Fruit fly (Drosophila melanogaster) ovary, adult (tissue): ENCODE measurements around the gene CG31683.
A peak's percentile ranks its signal among the peaks of the same experiment; 100 is the strongest.
"Not testable (repeated sequence)": the region's sequence is repeated elsewhere in the genome, so short reads cannot be mapped to it uniquely, and the experiment has no call there.

Source experiments
- CG17801 ChIP-seq: fragments of 200-800 bp; optimal IDR thresholded peaks from 2 replicates; lab custom pipeline; 2019; ENCODE audit warnings: missing biosample characterization, mild to moderate bottlenecking, missing genetic modification characterization, moderate library complexity; ENCODE audit not compliant: partially characterized antibody

Gene CG31683

DNA sequence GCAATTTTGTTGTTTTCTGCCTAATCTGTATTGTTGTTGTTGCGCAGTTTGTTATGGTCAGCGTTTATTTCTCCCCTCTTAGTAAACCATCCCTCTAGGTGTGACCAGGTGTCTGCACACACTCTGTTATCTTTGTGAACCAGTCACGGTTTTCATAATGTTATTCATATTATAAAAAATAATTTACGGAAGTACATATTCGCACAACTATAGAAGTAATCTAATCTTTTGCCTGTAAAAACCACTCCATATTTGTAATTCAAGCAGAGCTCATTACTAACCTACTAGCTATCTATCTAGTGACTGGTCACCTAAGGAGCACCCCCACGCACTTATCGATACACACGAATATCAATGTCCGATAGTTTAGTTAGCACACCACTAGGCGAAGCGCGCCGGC, 9.2 kb upstream of the CG31683 start, which contains the start of the genes CG18858 and Cdc23:
TSS of gene CG18858 (minus strand) at position 101 of the 400 bp plus-strand sequence.
TSS of gene Cdc23 (plus strand) at position 368 of the 400 bp plus-strand sequence.
- TF ChIP-seq CG17801 (GFP tag; lab: Kevin White, UChicago): not testable (repeated sequence)

DNA sequence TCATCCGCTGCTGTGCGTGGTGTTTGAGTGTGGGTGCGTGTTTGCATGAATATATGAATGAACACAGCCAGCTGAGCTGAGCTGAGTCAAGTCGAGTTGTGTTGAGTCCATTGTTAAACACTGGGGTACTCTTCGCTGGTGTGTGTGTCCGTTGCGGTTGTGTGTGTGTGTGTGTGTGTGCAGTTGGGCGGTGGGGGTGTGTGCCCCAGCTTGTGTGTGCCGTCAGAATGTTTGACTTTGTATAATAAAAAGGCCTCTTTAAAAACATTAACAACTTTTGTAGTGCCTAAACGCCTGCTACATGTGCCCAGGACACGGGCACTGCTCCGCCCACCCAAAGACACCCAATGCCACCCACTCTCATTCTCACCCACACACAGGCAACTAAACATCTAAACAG, 11.3 kb downstream of the CG31683 start:
- TF ChIP-seq CG17801 (GFP tag; lab: Kevin White, UChicago): no peak

- TF ChIP-seq CG17801 (GFP tag; lab: Kevin White, UChicago): no peak
Observed at dm6 chr2L:20437873-20438272, 11.9 kb downstream of the CG31683 start.

DNA sequence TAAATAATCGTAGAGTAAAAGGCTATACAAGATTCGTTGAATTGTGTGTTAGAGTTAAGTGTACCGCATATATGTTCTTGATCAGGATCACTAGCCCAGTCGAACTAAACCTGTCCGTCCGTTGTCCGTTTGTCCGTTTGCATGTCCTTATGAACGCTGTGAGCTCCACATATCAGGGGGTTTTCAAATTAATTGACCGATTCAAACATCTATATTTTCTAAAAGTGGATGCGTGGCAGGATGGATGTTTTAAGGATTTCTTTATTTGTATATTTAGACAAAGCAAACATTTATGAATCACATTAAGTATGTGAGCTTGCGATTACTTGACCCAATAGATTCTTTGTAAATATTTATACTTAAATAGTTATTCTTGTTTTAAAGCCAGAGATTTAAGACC, 14.6 kb downstream of the CG31683 start:
- TF ChIP-seq CG17801 (GFP tag; lab: Kevin White, UChicago): no peak

- TF ChIP-seq CG17801 (GFP tag; lab: Kevin White, UChicago): no peak
Observed at dm6 chr2L:20434779-20435178, 15.0 kb downstream of the CG31683 start.

DNA sequence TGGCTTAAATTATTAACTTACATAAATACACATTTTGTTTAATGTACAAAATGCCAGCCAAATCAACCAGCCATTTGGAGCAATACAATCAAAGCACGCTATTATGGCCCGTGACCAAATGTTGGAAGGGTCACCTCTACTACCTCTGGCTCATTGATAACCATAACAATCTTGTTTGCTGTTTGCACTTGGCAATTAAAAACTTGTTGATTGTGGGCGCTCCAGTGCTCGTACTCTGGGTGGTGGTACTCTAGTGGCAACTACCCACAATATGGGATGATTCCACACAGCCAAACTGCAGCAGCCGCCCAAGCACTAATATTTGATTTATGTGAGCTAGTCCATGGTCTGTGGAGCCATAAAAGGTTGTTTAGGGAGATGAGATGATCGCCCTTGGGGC, 18.6 kb downstream of the CG31683 start:
- no peak for TF ChIP-seq CG17801 (GFP tag; lab: Kevin White, UChicago)

dm6 chr2L:20429458-20429857, 20.3 kb downstream of the CG31683 start:
- TF ChIP-seq CG17801 (GFP tag; lab: Kevin White, UChicago): no peak

DNA sequence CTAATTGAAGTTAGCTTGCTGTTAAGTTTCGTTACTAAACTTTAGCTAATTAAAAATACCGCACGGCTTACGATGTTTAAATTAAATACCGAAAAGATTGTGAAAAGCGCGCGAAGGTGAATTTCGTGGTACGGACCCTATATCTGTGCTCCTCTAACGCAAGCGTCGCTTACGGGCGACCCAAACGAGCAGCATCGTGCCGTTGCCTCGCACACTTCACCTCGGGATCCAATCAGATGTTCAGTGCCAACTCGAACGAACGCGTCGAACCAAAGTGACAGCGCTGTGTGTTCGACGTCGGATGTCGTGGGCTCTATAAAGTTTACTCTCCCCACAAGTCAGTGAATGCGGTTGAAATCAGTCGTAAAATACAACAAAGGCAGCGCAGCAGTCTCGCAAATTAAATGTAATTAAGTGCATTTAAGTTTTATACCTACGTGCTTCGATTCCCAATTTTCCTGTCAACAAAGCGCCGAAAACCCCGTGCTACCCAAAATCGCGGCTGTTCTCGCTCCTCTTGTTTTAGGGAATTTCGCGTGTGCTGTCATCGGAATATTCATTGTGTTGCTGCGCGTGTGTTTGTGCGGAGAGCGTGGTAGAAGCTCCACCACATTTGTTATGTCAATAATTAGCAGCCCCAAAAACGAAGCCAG, 20.9 kb downstream of the CG31683 start:
- peak; percentile 68 for TF ChIP-seq CG17801 (GFP tag; lab: Kevin White, UChicago)

DNA sequence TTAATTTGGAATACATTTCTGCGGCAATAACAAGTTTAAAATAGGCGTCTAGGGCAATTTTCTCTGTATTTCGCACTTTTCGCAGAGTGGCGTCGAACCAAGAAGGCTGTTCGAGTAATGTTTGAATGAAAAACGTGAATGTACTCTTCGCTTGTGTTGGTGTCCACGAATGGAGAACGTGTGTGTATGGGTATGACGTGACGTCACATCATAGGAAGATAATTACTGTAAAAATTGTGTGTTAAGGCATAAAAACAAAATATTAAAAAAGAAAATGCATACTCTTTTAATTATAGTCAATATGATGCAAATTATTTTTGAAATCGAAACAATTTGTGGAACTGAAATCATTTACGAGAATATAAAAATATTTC, 21.4 kb downstream of the CG31683 start:
- TF ChIP-seq CG17801 (GFP tag; lab: Kevin White, UChicago): no peak

dm6 chr2L:20427401-20427800, 22.4 kb downstream of the CG31683 start:
- TF ChIP-seq CG17801 (GFP tag; lab: Kevin White, UChicago): no peak

DNA sequence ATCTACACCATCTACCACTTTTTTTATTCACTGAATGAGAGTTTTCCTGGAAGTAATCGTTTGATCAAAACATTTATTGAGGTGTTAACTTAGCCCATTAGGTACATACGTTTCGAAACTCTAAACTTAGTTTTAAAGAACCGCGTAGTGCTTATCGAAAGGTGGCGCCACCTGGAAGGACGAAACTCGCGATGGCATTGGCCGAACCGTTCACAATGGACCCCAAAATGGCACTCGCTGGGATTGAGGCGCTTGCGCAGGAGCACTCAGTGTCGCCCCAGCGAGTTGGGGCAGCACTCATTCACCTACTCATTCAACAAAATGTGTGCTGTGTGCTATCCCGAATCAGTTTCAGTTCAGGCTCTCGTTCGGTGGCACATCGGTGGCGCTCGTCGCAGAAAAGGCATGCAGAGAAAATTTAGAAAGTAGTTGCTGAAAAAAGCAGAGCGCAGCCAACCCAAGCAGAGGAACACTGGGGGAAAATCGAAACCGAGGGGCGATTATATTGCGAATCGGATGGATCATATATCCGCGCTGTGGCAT, 23.8 kb downstream of the CG31683 start, which contains the start of gene CG31688:
TSS of gene CG31688 (plus strand) at position 346 of the 543 bp plus-strand sequence.
- no peak for TF ChIP-seq CG17801 (GFP tag; lab: Kevin White, UChicago)

DNA sequence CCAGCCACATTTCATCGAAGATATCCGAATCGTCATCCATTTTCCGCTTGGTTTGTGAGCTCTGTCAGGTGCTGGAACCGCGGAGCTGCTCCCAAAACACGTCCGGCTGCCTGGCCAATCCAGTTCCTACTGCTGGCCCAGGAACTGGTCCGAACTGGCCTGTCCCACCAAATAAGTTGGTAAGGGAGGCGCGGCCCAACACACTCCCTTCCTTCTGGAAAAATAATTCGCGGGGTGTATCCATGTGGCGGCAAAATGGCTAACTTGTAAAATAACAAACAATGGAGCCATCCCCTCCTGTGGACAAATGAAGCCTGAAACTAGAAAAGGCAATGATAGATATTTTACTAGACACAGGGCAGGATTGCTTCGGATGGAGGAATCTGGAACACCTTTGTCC, 25.2 kb downstream of the CG31683 start, which contains the start of gene CG15130:
TSS of gene CG15130 (minus strand) at position 101 of the 400 bp plus-strand sequence.
- no peak for TF ChIP-seq CG17801 (GFP tag; lab: Kevin White, UChicago)

dm6 chr2L:20420035-20420434, 29.7 kb downstream of the CG31683 start:
- TF ChIP-seq CG17801 (GFP tag; lab: Kevin White, UChicago): no peak

DNA sequence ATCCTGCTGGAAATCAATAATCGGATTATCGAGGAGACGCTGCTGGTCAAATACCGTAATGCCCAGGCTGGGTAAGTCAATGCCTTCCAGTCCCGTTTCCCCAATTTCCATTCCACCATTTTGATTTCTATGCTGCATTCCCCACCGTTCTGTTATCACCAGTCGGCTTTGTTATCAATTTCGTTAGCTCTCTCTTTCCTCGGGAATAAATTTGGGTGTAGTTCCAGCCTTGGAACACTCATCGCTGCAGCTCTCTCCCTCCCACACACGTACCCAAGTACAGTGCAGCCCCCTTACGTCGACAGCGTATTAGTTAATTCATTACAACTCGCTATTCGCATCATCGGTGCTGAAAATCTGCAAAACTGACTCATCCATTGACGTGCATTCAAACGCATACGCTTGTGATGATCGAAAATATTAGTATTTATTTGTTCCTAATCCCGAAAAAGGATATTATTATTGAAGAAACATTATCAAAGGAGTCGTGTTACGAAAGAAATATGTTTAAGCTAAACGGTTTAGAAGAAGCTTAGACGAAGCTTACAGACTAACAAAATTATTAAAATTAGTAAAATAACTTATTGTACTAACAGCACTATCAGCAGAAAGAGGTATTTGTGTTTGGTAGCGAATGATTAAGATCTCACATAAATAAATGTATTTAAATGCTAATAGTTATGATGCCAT, 32.0 kb downstream of the CG31683 start:
- TF ChIP-seq CG17801 (GFP tag; lab: Kevin White, UChicago): peak; percentile 10

- TF ChIP-seq CG17801 (GFP tag; lab: Kevin White, UChicago): no peak
Observed at dm6 chr2L:20416754-20417563, 32.8 kb downstream of the CG31683 start, which contains the start of the genes CG10949 and Arpc2. CG10949 (minus strand) TSS chr2L:20416918. Arpc2 (plus strand) TSS chr2L:20417057.
